Fruit fly (Drosophila melanogaster): Measurements from ENCODE around the gene mei-P26.

Gene mei-P26

DNA sequence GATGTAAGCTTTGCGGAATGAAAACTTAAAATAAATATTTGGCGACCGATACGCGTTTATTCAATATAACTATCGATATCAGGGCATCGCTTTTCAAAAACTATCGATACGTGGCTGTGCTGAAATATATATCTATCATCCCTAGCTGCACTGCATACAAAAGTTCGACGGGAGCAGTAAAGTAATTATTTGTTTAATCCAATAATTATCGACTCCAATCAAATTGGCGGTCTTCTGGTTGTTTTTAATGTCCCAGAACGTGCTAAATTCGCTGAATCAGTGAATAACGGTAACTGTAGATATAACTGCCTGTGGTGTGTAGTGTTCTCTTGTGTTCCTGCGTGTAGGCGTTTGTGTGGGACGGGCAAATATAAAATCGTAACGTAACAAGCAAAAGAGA, at the start of gene mei-P26:
Gene mei-P26 (plus strand): TSS at position 146 of the 400 bp plus-strand sequence.
- TF ChIP-seq CTCF (optimal IDR thresholded peaks at IDR 0.05) (no peak), CG8478 (optimal IDR thresholded peaks at IDR 0.05) (no peak)

DNA sequence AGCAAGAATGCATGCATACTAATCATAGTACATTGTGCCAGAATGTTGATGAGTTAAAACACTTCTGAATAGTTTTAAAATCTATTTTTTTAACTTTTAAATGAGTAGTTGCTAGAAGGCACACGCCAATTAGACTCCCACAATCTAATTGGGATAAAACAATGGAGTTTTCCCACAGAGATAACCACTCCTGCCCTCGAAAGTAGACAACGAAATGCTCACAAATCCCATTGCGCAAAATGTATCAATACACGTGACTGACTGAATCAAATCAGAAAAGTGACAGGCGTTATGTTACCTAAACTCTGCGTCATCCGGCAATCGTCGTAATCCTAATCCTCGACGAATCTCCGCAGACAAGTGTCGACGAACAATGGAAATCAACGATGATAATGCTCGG, 45.2 kb upstream of the mei-P26 start:
- TF ChIP-seq CG8478 (optimal IDR thresholded peaks at IDR 0.05) (no peak), CTCF (optimal IDR thresholded peaks at IDR 0.05) (no peak)

DNA sequence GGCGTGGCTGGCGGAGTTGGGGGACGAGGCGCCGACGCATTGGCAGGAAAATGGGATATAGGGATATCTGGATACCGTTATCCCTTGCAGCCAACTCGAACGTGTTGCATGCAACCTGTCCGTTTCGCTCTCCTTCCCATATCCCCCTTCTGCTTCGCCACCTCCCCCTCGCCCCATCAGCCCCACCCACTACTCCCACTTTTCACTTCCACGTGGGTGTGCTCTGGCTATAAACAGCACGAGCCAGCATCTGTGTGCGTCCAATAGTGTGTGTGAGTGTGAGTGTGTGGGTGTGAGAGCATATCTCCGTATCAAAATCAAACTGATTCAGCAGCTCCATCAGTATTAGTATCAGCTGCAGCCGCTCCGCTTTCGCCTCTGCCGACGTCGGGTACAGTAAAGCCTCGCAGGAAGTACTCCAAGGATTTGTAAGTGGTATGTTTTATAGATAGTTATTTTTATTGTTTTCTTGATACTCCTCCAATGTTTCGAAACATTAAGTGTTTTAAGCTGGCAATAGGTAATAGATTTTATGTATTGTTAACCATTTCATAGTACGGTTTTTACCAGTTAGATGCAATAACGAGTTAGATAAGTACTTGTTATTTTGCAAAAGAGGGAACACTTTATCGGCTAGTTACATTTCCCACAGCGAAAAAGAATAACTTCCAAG, 44.0 kb upstream of the mei-P26 start:
- TF ChIP-seq CTCF (optimal IDR thresholded peaks at IDR 0.05) = no peak
- no peak for TF ChIP-seq CG8478 (optimal IDR thresholded peaks at IDR 0.05)

DNA sequence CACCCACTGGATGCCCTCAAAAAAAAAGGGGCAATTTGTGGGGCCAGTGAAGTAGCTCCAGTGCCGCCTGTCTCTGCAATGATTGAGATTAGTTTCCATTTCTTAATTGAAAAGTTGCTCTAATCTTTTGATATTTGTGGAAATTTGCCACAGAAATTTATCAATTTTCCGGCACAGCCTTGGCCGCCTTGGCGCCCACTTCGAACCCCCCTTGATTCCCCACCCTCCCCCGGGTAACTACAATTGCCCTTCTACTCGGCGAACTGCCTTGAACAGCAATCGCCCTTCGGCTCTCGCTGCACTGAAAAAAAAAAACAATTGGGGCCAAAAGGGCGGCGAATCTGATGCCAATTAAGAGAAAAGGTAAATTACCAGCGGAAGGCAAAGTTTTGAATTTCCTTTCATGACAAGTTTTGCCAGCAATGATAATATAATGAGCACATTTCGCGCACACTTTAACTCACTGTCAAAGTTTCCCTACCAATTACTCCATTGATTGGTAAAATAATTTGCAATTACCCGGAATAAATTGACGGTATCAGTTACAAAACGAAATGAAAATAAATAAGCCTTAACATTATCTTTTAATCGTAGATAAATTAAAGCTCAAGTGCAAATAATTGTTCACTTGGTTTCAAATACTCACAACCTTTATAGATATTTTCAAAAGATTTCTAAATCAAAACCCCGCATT, 43.2 kb upstream of the mei-P26 start:
- no peak for TF ChIP-seq CTCF (optimal IDR thresholded peaks at IDR 0.05)
- no peak for TF ChIP-seq CG8478 (optimal IDR thresholded peaks at IDR 0.05)

DNA sequence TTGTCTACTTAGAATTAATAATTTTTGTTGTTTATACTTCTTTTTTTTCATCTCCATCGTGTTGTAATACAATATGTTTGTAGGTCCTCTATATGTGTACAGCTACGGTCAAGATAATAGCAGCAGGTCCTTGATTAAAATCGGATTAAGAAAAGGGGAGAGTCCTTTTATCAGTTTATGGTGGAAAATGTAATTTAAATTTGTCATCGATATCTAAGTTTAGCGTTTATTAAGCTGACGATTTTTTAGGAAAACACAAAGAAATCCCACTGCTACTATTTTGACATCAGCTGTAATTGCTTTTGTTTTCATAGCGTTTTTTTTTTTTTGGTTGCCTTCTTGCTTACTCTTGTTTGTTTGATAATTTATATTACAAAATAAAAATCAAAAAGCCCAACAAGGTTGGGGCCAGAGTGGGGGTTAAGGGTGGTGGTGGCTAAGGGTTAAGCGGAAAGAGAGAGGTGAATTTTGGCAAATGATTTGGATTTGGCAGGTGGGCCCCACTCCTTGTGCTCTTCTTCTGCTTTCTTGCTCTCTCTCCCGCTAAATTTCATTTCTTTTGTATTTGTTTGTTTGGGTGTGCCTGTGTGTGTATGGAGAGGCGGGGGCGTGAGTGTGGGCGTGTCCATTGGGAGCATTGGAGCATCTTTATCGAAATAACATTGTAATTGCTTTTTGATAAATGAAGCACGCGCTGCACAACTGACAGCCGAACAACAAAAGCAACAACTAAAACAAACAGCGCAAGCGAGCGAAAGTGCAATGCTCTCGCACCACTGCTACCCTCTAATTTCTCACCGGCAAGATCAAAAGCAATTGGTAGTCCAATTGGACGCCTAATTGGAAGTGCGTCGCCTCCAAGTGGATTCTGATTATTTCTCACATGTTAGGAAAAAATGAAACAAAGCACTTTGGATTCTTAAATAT, 42.0 kb upstream of the mei-P26 start:
- TF ChIP-seq CTCF (optimal IDR thresholded peaks at IDR 0.05) (no peak), CG8478 (optimal IDR thresholded peaks at IDR 0.05) (no peak)

DNA sequence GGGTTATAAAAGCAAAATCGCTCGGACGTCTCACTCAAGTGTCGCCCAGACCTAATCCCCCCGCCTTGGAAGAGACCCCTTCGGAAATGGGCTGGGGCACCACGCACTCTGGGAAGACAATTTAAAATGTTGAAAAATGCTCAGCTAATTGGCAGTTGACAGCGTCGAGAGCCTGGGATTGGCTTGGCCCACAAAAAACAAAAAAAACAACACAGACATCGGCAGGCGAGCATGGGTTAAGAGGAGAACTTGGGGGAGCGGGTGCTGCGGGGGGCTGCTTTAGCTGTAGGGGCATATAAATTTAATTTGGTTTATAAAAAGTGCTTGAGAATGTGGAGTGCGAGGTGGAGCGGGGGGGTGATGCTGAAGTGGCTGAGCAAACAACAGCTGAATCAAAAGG, 40.6 kb upstream of the mei-P26 start:
- no peak for TF ChIP-seq CTCF (optimal IDR thresholded peaks at IDR 0.05)
- TF ChIP-seq CG8478 (optimal IDR thresholded peaks at IDR 0.05) = no peak

DNA sequence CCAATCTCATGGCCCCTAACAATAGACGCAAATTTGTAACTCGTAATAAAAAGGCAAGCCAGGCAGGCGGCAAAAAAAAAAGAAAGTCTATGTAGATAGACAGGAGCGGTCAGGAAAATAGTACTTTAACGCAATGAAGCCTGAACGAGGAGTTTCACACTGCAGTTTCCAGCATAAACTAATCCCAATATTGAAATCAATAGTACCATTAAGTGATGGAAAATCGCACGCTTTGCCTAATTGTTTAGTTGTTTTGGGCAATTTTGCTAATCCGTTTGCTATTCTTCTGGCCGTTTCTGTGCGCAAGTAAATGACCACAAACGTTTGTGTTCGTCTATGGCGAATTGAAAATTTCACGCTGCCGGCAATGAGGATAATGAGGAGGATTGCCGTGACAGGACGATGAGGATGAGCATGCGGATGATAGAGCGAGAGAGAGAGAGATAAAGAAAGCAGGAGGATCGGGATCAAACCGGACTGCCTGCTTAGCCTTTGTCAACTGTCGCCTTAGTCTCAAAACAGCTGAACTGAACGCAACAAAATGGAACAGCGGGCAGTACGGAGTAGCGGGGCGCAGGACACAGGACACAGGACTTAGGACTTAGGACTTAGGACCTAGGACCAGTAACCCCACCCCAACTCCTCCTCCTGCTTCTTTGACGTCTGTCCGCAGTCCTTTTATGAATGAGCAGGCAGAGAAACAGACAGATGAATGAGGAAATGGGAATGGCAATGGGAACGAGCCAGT, 35.6 kb upstream of the mei-P26 start:
- TF ChIP-seq CG8478 (optimal IDR thresholded peaks at IDR 0.05) (no peak), CTCF (optimal IDR thresholded peaks at IDR 0.05) (no peak)

DNA sequence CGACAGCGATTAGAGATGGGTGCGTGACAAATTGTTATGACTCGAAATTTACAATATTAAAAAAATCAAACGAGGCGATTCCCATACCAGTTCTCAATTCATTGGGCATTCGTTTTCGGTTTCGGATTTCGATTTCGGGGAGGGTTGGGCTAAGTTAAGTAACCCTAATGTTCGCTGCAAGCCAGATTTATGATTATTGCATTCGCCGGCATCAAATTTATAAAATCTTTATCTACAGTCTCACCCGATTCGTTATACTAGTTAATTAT, 35.1 kb upstream of the mei-P26 start:
- no peak for TF ChIP-seq CG8478 (optimal IDR thresholded peaks at IDR 0.05)
- no peak for TF ChIP-seq CTCF (optimal IDR thresholded peaks at IDR 0.05)

DNA sequence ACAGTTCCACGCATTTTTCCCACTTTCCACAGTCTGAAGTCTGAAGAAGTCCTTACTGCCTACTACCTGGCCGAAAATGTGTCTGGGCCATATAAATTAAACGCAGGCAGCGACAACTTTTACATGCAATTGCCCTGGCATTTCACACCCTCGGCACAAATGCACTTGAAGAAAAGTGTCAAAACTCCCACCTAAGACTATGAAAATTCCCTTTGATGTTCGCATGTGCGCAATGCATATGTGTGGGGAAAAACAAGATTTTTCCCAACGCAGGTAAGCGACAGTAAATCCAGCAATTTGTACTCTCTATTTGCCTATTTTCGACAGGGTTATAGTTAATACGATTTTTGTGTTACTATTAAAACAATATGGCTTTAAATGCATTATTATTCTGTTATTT, 33.6 kb upstream of the mei-P26 start:
- TF ChIP-seq CTCF (optimal IDR thresholded peaks at IDR 0.05) = no peak

DNA sequence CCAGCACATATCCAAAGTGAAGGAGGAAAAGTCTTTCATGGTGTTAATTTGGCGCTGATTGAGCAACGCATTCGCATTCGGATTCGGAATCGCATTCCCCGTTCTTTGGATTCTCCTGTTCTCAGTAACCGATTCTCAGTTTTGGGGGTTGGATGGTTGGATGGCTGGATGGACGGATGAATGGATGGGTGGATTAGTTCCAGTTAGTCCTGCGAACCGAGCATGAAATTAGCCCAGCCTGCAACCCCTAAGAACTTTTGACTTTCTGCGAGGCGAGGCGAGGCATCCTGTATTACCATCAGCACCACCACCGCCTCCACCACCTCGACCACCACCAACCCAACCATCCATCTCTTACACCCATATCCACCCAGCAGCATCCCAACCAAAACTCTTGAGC, 32.8 kb upstream of the mei-P26 start:
- TF ChIP-seq CG8478 (optimal IDR thresholded peaks at IDR 0.05) (no peak), CTCF (optimal IDR thresholded peaks at IDR 0.05) (no peak)

DNA sequence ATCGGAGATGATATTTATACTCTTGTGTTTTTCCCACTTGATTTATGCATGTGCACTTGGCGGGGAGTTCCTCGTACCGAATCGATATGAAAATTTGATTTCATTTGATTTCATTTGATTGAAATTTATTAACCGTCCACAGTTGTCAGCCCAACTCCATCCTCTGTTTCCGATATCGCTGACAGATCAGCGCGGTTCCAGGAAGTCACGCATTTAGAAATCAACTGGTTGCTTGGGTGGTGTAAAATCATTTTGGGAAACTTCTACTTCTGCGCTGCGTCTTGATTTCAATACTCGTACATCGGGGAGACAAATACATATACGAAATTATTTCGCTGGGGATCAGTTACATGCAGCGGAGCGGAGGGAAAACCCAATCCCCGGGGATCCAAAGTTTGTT, 31.5 kb upstream of the mei-P26 start:
- no peak for TF ChIP-seq CG8478 (optimal IDR thresholded peaks at IDR 0.05)

DNA sequence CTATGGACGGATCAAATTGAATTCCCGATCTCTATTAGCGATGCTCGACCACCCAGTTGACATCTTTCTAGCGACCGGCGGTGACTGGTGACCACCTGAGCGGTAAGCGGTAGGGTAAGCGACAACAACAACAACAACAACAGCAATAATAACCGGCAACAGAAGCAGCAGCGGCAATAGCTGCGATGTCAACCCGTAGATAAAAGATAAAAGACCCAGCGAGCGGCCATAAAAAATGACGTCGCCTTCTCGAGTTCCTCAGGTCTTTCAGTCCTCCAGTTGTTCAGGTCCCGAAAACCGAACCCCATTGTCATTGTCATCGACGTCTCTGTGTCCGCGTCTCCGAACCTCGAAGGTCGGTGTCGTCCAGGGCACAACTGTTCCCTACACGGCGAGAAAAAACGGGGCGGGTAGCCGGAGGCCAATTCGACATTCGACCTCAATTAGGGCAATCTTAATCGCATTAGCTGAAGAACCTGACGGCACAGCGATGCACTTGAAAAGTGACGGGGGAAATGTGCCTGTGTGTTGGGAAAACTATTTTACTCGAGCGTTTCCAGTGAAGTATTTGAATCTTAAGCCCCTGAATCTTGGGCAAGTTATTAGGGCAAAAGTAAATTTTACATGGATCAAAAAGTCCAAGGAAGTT, 30.3 kb upstream of the mei-P26 start:
- TF ChIP-seq CTCF (optimal IDR thresholded peaks at IDR 0.05) = no peak
- TF ChIP-seq CG8478 (optimal IDR thresholded peaks at IDR 0.05) = no peak

DNA sequence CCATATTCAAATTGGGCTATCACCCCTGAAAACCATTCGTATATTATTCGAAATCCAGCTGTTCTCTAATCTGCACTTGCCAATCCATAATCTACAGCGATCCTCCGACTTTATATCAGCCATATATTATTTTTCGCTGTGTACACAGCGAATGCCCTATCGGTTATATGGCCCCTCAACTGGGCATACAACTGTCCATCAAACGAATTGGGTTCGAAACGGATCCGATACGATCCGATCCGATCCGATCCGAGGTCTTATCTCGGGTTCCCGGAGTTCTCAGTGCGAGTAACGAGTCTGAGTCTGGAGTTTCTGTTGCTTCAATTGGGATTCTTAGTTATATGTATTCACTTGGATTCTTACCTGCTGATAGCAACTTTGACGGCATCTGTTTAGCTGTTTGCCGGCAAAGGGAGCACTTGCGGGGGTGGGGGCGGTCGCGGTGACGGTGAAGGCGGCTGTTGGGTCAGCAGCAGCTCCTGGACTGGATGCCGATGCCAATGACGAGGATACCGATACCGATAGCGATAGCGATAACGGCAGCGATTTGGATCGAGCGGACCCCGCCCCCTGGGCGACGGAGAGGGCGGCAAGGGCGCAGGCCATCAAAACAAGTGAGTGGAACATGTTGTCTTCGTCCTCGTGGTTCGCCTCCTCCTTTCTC, 29.3 kb upstream of the mei-P26 start:
- no peak for TF ChIP-seq CG8478 (optimal IDR thresholded peaks at IDR 0.05)

DNA sequence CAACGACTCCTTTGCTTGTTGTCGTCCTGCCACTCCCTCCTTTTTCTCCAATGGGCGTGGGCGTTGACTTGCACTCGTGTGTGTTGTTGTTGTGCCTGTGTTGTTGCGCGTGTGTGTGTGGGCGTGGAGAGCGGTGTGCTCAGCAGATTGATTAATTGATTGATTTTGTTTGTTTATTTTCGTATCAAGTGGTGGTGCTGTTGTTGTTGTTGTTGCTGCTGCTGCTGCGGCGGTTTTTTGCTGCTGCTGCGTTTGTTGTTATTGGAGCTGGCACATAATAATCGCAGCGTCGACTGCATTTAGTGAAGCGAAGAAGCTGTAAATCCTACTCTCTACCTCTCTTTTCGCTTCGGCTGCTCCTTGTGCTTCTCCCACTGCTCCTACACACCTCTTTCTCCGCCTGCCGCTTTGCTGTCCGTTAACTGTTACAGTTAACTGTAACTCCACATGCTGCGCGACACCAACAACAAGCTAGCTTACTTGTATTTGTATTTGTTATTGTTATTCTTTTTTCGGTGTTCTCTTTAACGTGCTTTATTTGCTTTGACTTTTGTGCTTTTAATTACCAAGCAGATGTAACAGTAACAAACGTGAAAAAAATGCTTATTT, 28.7 kb upstream of the mei-P26 start:
- TF ChIP-seq CTCF (optimal IDR thresholded peaks at IDR 0.05) (no peak), CG8478 (optimal IDR thresholded peaks at IDR 0.05) (no peak)
